Worm (Caenorhabditis elegans) whole organism, young adult: Measurements from ENCODE around the gene fbxb-46.

Experiments used
- B0019.2 ChIP-seq: fragments of 200-800 bp; sonication (Bioruptor generic); conservative IDR thresholded peaks from 2 replicates; pipeline ENCODE4 v1.3.6; 2022; ENCODE audit warnings: missing genetic modification reagents, missing genetic modification characterization, missing compliant biosample characterization
- Y67H2A.10 ChIP-seq: fragments of 200-800 bp; sonication (Bioruptor generic); conservative IDR thresholded peaks from 2 replicates; pipeline ENCODE4 v1.3.6; 2022; ENCODE audit warnings: missing genetic modification reagents, missing genetic modification characterization, missing compliant biosample characterization
- Y79H2A.3 ChIP-seq: fragments of 200-800 bp; sonication (Bioruptor generic); conservative IDR thresholded peaks from 2 replicates; pipeline ENCODE4 v1.3.6; 2022; ENCODE audit warnings: missing genetic modification reagents, missing genetic modification characterization, missing compliant biosample characterization
- akir-1 ChIP-seq: fragments of 200-800 bp; sonication (Bioruptor generic); optimal IDR thresholded peaks from 2 replicates; lab custom pipeline; 2018; ENCODE audit warnings: mild to moderate bottlenecking, missing genetic modification characterization, moderate library complexity, missing compliant biosample characterization
- ets-4 ChIP-seq: fragments of 200-800 bp; sonication (Bioruptor generic); optimal IDR thresholded peaks from 2 replicates; lab custom pipeline; 2018; ENCODE audit warnings: mild to moderate bottlenecking, missing genetic modification characterization, missing compliant biosample characterization
- gei-17 ChIP-seq: fragments of 200-800 bp; sonication (Bioruptor generic); optimal IDR thresholded peaks from 2 replicates; lab custom pipeline; 2018; ENCODE audit warnings: mild to moderate bottlenecking, missing genetic modification characterization, missing compliant biosample characterization
- nfya-1 ChIP-seq: sonication (generic microtip); optimal IDR thresholded peaks from 2 replicates; lab custom pipeline; 2017; ENCODE audit warnings: antibody characterized with exemption, missing compliant biosample characterization, missing genetic modification characterization, borderline replicate concordance; ENCODE audit not compliant: insufficient read depth
- pha-4 ChIP-seq: fragments of 150-350 bp; sonication (generic microtip); optimal IDR thresholded peaks from 2 replicates; lab custom pipeline; 2014; ENCODE audit warnings: missing biosample characterization, missing genetic modification reagents, missing genetic modification characterization
- snpc-1.3 ChIP-seq: sonication (generic microtip); optimal IDR thresholded peaks from 2 replicates; lab custom pipeline; 2017; ENCODE audit warnings: missing genetic modification characterization, mild to moderate bottlenecking, missing compliant biosample characterization, antibody characterized with exemption, moderate library complexity, missing genotype, missing genetic modification reagents; ENCODE audit not compliant: insufficient read depth
- xnd-1 ChIP-seq: sonication (generic microtip); optimal IDR thresholded peaks from 2 replicates; lab custom pipeline; 2016; ENCODE audit warnings: missing genotype, missing genetic modification reagents, missing genetic modification characterization, missing compliant biosample characterization

DNA sequence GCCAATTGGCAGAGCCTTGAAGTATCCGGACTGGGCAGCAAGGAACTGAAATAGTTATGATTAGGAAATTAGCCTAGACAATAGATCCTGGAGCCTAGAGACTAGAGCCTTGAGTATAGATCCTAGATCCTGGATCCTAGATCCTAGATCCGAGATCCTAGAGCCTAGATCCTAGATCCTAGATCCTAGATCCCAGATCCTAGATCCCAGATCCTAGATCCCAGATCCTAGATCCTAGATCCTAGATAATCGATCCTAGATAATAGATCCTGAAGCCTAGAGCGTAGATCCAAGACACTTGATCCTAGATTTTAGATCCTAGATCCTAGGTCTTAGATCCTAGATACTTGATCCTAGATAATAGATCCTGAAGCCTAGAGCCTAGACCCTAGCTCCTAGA, 34.1 kb upstream of the fbxb-46 start:
- TF ChIP-seq xnd-1 (tag; lab: Kevin White, UChicago), result no peak
- no peak for TF ChIP-seq nfya-1 (tag; lab: Kevin White, UChicago)
- no peak for TF ChIP-seq Y67H2A.10
- TF ChIP-seq ets-4, result no peak
- TF ChIP-seq akir-1 (GFP tag; lab: Kevin White, UChicago), result no peak
- no peak for TF ChIP-seq snpc-1.3
- no peak for TF ChIP-seq gei-17 (GFP tag; lab: Kevin White, UChicago)
- no peak for TF ChIP-seq Y79H2A.3
- TF ChIP-seq pha-4 (tag; lab: Kevin White, UChicago), result no peak
- TF ChIP-seq B0019.2 (GFP tag; lab: Robert Waterston, UW), result no peak
